Fruit fly (Drosophila melanogaster): ENCODE results near the gene Edem1.

The Edem1 gene

DNA sequence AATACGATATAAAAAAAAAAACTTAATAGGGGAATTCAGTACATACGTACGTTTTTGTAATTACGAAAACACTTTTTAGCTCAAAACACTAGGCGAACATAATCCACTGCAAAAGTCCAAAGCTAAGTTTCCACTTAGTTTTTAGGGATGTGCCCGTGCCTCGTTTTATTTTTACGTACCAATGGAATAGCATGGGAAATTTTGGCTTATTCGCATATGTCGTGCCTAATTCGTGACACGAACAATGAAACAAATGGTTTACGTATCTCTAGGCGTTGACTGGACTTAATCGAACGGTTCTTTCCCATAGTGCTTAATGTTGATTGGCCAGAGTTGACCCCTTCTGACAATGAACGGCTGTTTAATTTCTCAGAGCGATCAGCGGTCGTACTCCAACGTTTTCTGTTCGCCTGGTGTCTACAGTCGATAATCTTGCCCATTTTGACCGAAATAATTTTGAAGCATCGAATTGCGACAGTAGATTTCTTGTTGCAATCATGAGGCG, 29.0 kb downstream of the Edem1 start, which contains the start of gene CG14818 (continued):
- no peak for TF ChIP-seq Eip93F (GFP tag; optimal IDR thresholded peaks at IDR 0.05)
- TF ChIP-seq topi (GFP tag; optimal IDR thresholded peaks at IDR 0.05) = peak; percentile 71
- TF ChIP-seq svp (GFP tag) = peak; percentile 96
- no peak for TF ChIP-seq vri (GFP tag; optimal IDR thresholded peaks at IDR 0.05)
- TF ChIP-seq OdsH (GFP tag; optimal IDR thresholded peaks at IDR 0.05) = no peak
- peak; percentile 69 for TF ChIP-seq esn (GFP tag; optimal IDR thresholded peaks at IDR 0.05)
- no peak for TF ChIP-seq fd85E (GFP tag; optimal IDR thresholded peaks at IDR 0.05)
- TF ChIP-seq Smox (GFP tag; optimal IDR thresholded peaks at IDR 0.05) = peak; percentile 64
- TF ChIP-seq Hr39 (GFP tag; optimal IDR thresholded peaks at IDR 0.05) = peak; percentile 69
- peak; percentile 54 for TF ChIP-seq achi (GFP tag; optimal IDR thresholded peaks at IDR 0.05)
- no peak for TF ChIP-seq CG8319 (GFP tag; optimal IDR thresholded peaks at IDR 0.05)
- TF ChIP-seq Sox15 (GFP tag; optimal IDR thresholded peaks at IDR 0.05) = peak; percentile 63
- TF ChIP-seq dac (GFP tag; optimal IDR thresholded peaks at IDR 0.05) = peak; percentile 39
- TF ChIP-seq CG10631 (GFP tag; optimal IDR thresholded peaks at IDR 0.05) = no peak

DNA sequence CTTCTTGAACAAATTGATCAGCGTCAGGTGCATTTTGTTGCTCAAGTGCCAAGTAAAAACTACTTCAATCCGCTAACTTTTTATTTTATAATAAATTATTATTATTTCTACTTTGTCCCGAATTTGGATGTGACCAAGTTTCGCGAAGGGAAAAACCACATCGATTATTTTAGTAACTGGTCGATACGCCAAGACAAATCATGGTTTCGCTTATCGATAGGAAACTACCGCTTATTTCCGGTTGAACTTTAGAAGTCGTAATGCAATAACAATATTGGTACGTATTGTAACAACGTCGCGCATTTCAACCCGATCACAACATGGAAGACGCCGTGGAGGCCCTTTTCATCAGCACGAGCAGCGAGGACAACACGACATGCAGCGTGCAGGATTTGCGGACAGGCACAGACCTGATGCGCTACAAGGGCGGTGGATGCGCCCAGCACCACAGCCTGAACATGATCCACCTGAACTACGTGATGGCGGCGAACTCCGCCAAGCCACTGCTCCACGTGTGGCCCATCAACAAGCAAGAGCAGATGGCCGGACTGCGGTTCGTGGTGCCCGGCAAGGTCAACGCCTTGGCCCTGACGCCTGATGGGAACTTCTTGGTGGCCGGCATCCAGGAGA, 31.4 kb downstream of the Edem1 start, which contains the start of the genes CG14817 and CG14805:
CG14817 (minus strand) TSS at position 164 of the 630 bp plus-strand sequence.
CG14805 (plus strand) TSS at position 211 of the 630 bp plus-strand sequence.
- TF ChIP-seq CG7368 (GFP tag; optimal IDR thresholded peaks at IDR 0.05) (no peak), Lpt (GFP tag; optimal IDR thresholded peaks at IDR 0.05) (no peak), dac (GFP tag; optimal IDR thresholded peaks at IDR 0.05) (no peak), Ets21C (GFP tag; optimal IDR thresholded peaks at IDR 0.05) (no peak), eg (GFP tag; IDR thresholded peaks at IDR 0.05) (peak; percentile 61), spab (GFP tag; optimal IDR thresholded peaks at IDR 0.05) (no peak), Eip75B (GFP tag; optimal IDR thresholded peaks at IDR 0.05) (no peak), Smox (GFP tag; optimal IDR thresholded peaks at IDR 0.05) (no peak), fd85E (GFP tag; optimal IDR thresholded peaks at IDR 0.05) (no peak), ss (GFP tag; optimal IDR thresholded peaks at IDR 0.05) (peak; percentile 62 to 82), Gug (GFP tag; IDR thresholded peaks at IDR 0.05) (no peak), CG31627 (GFP tag; optimal IDR thresholded peaks at IDR 0.05) (no peak), Sox14 (GFP tag; optimal IDR thresholded peaks at IDR 0.05) (peak; percentile 53), CG8319 (GFP tag; optimal IDR thresholded peaks at IDR 0.05) (no peak), topi (GFP tag; optimal IDR thresholded peaks at IDR 0.05) (peak; percentile 68), CG3919 (GFP tag; optimal IDR thresholded peaks at IDR 0.05) (no peak), CG3032 (tag; optimal IDR thresholded peaks at IDR 0.05) (peak; percentile 30), CG16779 (tag; optimal IDR thresholded peaks at IDR 0.05) (peak; percentile 61), Ets96B (tag; optimal IDR thresholded peaks at IDR 0.05) (peak; percentile 5), fd59A (GFP tag; optimal IDR thresholded peaks at IDR 0.05) (no peak), Hr4 (GFP tag; optimal IDR thresholded peaks at IDR 0.05) (no peak), CG8119 (GFP tag; IDR thresholded peaks at IDR 0.05) (no peak; the same call in 2 of the 3 replicates), CG10669 (GFP tag; optimal IDR thresholded peaks at IDR 0.05) (no peak), CG9139 (GFP tag; optimal IDR thresholded peaks at IDR 0.05) (no peak), CG11762 (GFP tag; optimal IDR thresholded peaks at IDR 0.05; ENCODE audit: insufficient read depth) (no peak), CG4318 (GFP tag; optimal IDR thresholded peaks at IDR 0.05) (no peak), CG6854 (GFP tag; optimal IDR thresholded peaks at IDR 0.05) (peak; percentile 91), OdsH (GFP tag; optimal IDR thresholded peaks at IDR 0.05) (no peak), CG11902 (GFP tag; optimal IDR thresholded peaks at IDR 0.05) (no peak), CG15336 (GFP tag; IDR thresholded peaks at IDR 0.05) (0 out of 2 replicates have a peak, but pooled peaks have one; percentile 21), CG6276 (GFP tag; optimal IDR thresholded peaks at IDR 0.05) (no peak), salr (GFP tag; optimal IDR thresholded peaks at IDR 0.05) (peak in 1 of 2 experiments; percentile 44), Met (GFP tag; optimal IDR thresholded peaks at IDR 0.05) (no peak), acj6 (GFP tag; optimal IDR thresholded peaks at IDR 0.05) (no peak), Blimp-1 (GFP tag; optimal IDR thresholded peaks at IDR 0.05) (no peak), CG32006 (GFP tag; optimal IDR thresholded peaks at IDR 0.05) (no peak), vri (GFP tag; optimal IDR thresholded peaks at IDR 0.05) (no peak), Sox102F (GFP tag; optimal IDR thresholded peaks at IDR 0.05) (no peak), Hr39 (GFP tag; optimal IDR thresholded peaks at IDR 0.05) (no peak), CG6808 (GFP tag; optimal IDR thresholded peaks at IDR 0.05) (no peak), CG6163 (GFP tag; IDR thresholded peaks at IDR 0.05) (peak; percentile 58), Hr38 (GFP tag; optimal IDR thresholded peaks at IDR 0.05) (no peak)

Measured in whole organism, prepupa.